Worm (Caenorhabditis elegans) whole organism, L3 larva: ENCODE measurements around the gene F42A9.11.

Source experiments
- aly-2 ChIP-seq: fragments of 150-350 bp; optimal IDR thresholded peaks from 2 replicates; lab custom pipeline; 2014; ENCODE audit warnings: missing biosample characterization, missing genetic modification characterization
- egl-27 ChIP-seq: sonication (generic microtip); optimal IDR thresholded peaks from 4 replicates; lab custom pipeline; 2017; ENCODE audit warnings: missing biosample characterization, missing genetic modification reagents, missing genetic modification characterization
- elt-1 ChIP-seq: fragments of 150-350 bp; optimal IDR thresholded peaks from 2 replicates; lab custom pipeline; 2014; ENCODE audit warnings: missing biosample characterization, missing genetic modification characterization
- pha-4 ChIP-seq: fragments of 150-350 bp; optimal IDR thresholded peaks from 2 replicates; lab custom pipeline; 2014; ENCODE audit warnings: missing biosample characterization, missing genetic modification reagents, missing genetic modification characterization
- zag-1 ChIP-seq: fragments of 150-350 bp; optimal IDR thresholded peaks from 2 replicates; lab custom pipeline; 2014; ENCODE audit warnings: missing biosample characterization, missing genetic modification characterization
- ztf-4 ChIP-seq: fragments of 150-350 bp; optimal IDR thresholded peaks from 2 replicates; lab custom pipeline; 2014; ENCODE audit warnings: missing biosample characterization, missing genetic modification characterization

DNA sequence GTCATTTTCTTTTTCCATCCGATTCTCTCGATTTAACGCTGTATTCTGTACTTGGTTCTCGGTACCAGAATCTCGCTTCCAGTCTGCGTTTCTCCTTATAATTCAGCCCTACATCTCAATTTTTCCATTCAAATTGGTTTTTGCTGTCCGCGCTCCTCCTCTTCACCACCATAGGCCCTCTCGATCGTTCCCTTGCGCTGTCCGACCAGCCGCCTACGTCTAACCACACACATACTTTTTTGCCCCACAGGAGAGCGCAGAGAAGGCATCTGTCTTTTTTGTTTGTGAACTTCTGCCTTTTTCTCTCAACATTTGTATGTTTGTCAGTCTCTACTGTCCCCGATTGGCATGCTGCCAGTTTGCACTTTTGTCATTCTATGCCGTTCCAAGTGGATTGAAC, at the start of gene F42A9.11:
- TF ChIP-seq egl-27 (tag; lab: Kevin White, UChicago) (no peak), zag-1 (tag; lab: Kevin White, UChicago) (no peak), pha-4 (tag; lab: Kevin White, UChicago) (peak; percentile 77), aly-2 (tag; lab: Kevin White, UChicago) (no peak), ztf-4 (no peak), elt-1 (tag; lab: Kevin White, UChicago) (no peak)
